Worm (Caenorhabditis elegans): ENCODE data around the gene C31H1.1.

The C31H1.1 gene

ce11 chrIV:5809733-5810132 is 12.5 kb downstream of the C31H1.1 start:
- TF ChIP-seq elt-3 (tag; optimal IDR thresholded peaks at IDR 0.05) (no peak), ces-1 (GFP tag; optimal IDR thresholded peaks at IDR 0.05) (peak; percentile 79), unc-62 (GFP tag; optimal IDR thresholded peaks at IDR 0.05) (peak; percentile 7)

- TF ChIP-seq unc-62 (GFP tag; optimal IDR thresholded peaks at IDR 0.05) (peak; percentile 100), hlh-1 (tag; optimal IDR thresholded peaks at IDR 0.05) (peak; percentile 52), nhr-2 (tag; optimal IDR thresholded peaks at IDR 0.05) (no peak), lin-13 (tag; optimal IDR thresholded peaks at IDR 0.05) (no peak), sptf-1 (tag; optimal IDR thresholded peaks at IDR 0.05) (no peak), unc-120 (tag; optimal IDR thresholded peaks at IDR 0.05; ENCODE audit: poor library complexity, severe bottlenecking) (no peak)
These were observed 13.9 kb downstream of the C31H1.1 start for ce11 chrIV:5811079-5811622.

ce11 chrIV:5814092-5814650 is 16.9 kb downstream of the C31H1.1 start, which contains the start of gene oops-1:
oops-1 (minus strand) TSS chrIV:5814142.
- no peak for TF ChIP-seq unc-62 (GFP tag; optimal IDR thresholded peaks at IDR 0.05)
- TF ChIP-seq bed-3 (GFP tag; optimal IDR thresholded peaks at IDR 0.05), result no peak
- TF ChIP-seq ztf-11 (tag; optimal IDR thresholded peaks at IDR 0.05), result no peak
- no peak for TF ChIP-seq ceh-39 (tag; optimal IDR thresholded peaks at IDR 0.05)
- TF ChIP-seq mep-1 (tag; optimal IDR thresholded peaks at IDR 0.05), result no peak
- TF ChIP-seq nhr-237 (tag; optimal IDR thresholded peaks at IDR 0.05), result no peak
- no peak for TF ChIP-seq ceh-83 (GFP tag; optimal IDR thresholded peaks at IDR 0.05)
- TF ChIP-seq mls-2 (tag; optimal IDR thresholded peaks at IDR 0.05), result no peak
- no peak for TF ChIP-seq drap-1 (GFP tag; optimal IDR thresholded peaks at IDR 0.05)
- no peak for TF ChIP-seq unc-120 (tag; optimal IDR thresholded peaks at IDR 0.05; ENCODE audit: poor library complexity, severe bottlenecking)
- TF ChIP-seq nhr-28 (tag; optimal IDR thresholded peaks at IDR 0.05), result no peak
- TF ChIP-seq M03D4.4 (tag; optimal IDR thresholded peaks at IDR 0.05), result no peak
- no peak for TF ChIP-seq sptf-1 (tag; optimal IDR thresholded peaks at IDR 0.05)

- no peak for TF ChIP-seq unc-62 (GFP tag; optimal IDR thresholded peaks at IDR 0.05)
- TF ChIP-seq snpc-4 (tag; optimal IDR thresholded peaks at IDR 0.05), result no peak
- TF ChIP-seq unc-39 (tag; optimal IDR thresholded peaks at IDR 0.05), result no peak
- no peak for TF ChIP-seq drap-1 (GFP tag; optimal IDR thresholded peaks at IDR 0.05)
- no peak for TF ChIP-seq blmp-1 (tag; optimal IDR thresholded peaks at IDR 0.05)
- no peak for TF ChIP-seq ces-1 (GFP tag; optimal IDR thresholded peaks at IDR 0.05)
- TF ChIP-seq ztf-11 (tag; optimal IDR thresholded peaks at IDR 0.05), result no peak
- no peak for TF ChIP-seq ham-2 (GFP tag; optimal IDR thresholded peaks at IDR 0.05)
- no peak for TF ChIP-seq nhr-76 (tag; optimal IDR thresholded peaks at IDR 0.05)
- no peak for TF ChIP-seq nhr-237 (tag; optimal IDR thresholded peaks at IDR 0.05)
- TF ChIP-seq elt-3 (tag; optimal IDR thresholded peaks at IDR 0.05), result no peak
- TF ChIP-seq mab-5 (tag; optimal IDR thresholded peaks at IDR 0.05), result no peak
- TF ChIP-seq lin-13 (tag; optimal IDR thresholded peaks at IDR 0.05), result no peak
- no peak for TF ChIP-seq lsy-2 (tag; optimal IDR thresholded peaks at IDR 0.05)
- TF ChIP-seq M03D4.4 (tag; optimal IDR thresholded peaks at IDR 0.05), result no peak
- no peak for TF ChIP-seq pha-4 (tag; optimal IDR thresholded peaks at IDR 0.05)
- TF ChIP-seq ceh-83 (GFP tag; optimal IDR thresholded peaks at IDR 0.05), result no peak
These were observed 19.2 kb downstream of the C31H1.1 start for ce11 chrIV:5816466-5816865.

DNA sequence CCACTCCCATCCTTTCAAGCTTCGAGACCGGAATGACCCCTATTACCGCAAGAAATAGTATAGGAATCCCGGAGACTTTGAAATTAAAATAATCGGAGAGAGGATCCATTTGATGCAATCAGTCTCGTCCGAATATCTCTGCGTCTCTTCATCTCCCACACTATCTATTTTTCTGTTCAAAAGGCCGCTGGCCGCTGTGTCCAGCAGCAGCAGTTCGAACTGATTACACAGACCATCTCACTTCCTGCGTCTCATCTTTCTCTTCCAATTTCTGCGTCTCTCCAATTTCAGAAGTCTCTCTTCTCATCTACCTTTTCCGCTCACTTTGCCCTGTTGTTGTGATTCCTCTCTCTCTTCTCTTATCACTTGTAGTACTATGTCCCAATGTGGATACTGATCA is 20.2 kb downstream of the C31H1.1 start:
- TF ChIP-seq ztf-11 (tag; optimal IDR thresholded peaks at IDR 0.05), result no peak
- peak; percentile 43 for TF ChIP-seq ces-1 (GFP tag; optimal IDR thresholded peaks at IDR 0.05)
- peak; percentile 55 for TF ChIP-seq ham-2 (GFP tag; optimal IDR thresholded peaks at IDR 0.05)
- no peak for TF ChIP-seq drap-1 (GFP tag; optimal IDR thresholded peaks at IDR 0.05)
- peak; percentile 45 for TF ChIP-seq hlh-1 (tag; optimal IDR thresholded peaks at IDR 0.05)
- peak; percentile 90 for TF ChIP-seq unc-120 (tag; optimal IDR thresholded peaks at IDR 0.05; ENCODE audit: poor library complexity, severe bottlenecking)
- TF ChIP-seq unc-62 (GFP tag; optimal IDR thresholded peaks at IDR 0.05), result peak; percentile 75
- peak; percentile 77 for TF ChIP-seq elt-1 (tag; optimal IDR thresholded peaks at IDR 0.05; ENCODE audit: borderline replicate concordance, insufficient read depth)
- TF ChIP-seq nhr-2 (tag; optimal IDR thresholded peaks at IDR 0.05), result no peak
- TF ChIP-seq M03D4.4 (tag; optimal IDR thresholded peaks at IDR 0.05), result no peak

DNA sequence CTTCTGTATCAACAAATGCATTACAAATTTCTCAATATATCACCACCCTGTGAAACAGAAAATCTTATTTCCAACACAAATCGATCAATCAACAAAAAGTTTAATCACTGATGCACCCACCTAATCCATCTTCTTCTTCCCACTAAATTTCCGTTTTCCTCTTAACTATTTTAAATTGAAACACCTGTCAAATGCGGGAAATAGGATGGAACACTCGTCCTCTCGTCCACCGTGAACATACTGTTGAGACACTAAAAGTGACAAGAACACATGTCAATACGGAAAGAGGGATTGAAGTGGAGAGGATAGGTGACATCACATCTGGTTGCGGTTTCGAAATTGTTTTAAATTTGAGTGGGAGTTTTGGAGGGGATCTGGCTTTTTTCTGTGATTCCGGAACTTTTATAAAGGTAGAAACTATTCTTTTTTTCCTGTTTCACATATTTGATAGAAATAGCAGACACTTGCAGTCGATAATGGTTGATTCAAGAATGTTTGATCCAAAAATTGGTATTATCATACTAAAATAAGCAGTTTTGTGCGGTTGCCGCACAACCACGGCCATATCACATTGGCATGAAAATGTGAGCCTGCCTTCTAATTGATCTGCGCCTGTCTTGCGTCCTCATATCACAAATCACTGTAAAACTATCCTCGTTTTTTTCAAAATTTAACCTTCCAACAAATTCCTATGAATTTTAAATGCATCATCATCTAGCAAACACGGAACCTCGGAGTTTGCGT is 23.0 kb downstream of the C31H1.1 start:
- TF ChIP-seq unc-120 (tag; optimal IDR thresholded peaks at IDR 0.05; ENCODE audit: poor library complexity, severe bottlenecking) (peak; percentile 48), unc-62 (GFP tag; optimal IDR thresholded peaks at IDR 0.05) (peak; percentile 89), hlh-1 (tag; optimal IDR thresholded peaks at IDR 0.05) (peak; percentile 92), pha-4 (tag; optimal IDR thresholded peaks at IDR 0.05) (no peak), unc-39 (tag; optimal IDR thresholded peaks at IDR 0.05) (no peak), tbx-8 (GFP tag; optimal IDR thresholded peaks at IDR 0.05) (no peak), mep-1 (tag; optimal IDR thresholded peaks at IDR 0.05) (no peak)
